Worm (Caenorhabditis elegans) whole organism, late embryonic: Measurements from ENCODE around the gene hda-5.

Experiments
- C08G9.2 ChIP-seq: sonication (generic microtip); optimal IDR thresholded peaks from 2 replicates; lab custom pipeline; 2016; ENCODE audit warnings: mild to moderate bottlenecking, missing genetic modification characterization, moderate library complexity, missing compliant biosample characterization
- ceh-9 ChIP-seq: sonication (generic microtip); optimal IDR thresholded peaks from 2 replicates; lab custom pipeline; 2016; ENCODE audit warnings: mild to moderate bottlenecking, missing genetic modification characterization, inconsistent platforms, missing compliant biosample characterization
- dve-1 ChIP-seq: sonication (generic microtip); optimal IDR thresholded peaks from 2 replicates; lab custom pipeline; 2017; ENCODE audit warnings: antibody characterized with exemption, mild to moderate bottlenecking, missing genetic modification characterization, missing compliant biosample characterization
- fkh-10 ChIP-seq: fragments of 150-350 bp; optimal IDR thresholded peaks from 2 replicates; lab custom pipeline; 2014; ENCODE audit warnings: missing biosample characterization, missing genetic modification reagents, missing genetic modification characterization
- hlh-30 ChIP-seq: sonication (generic microtip); optimal IDR thresholded peaks from 2 replicates; lab custom pipeline; 2017; ENCODE audit warnings: antibody characterized with exemption, missing genetic modification characterization, missing compliant biosample characterization; ENCODE audit not compliant: insufficient read depth
- nfya-1 ChIP-seq: sonication (generic microtip); optimal IDR thresholded peaks from 2 replicates; lab custom pipeline; 2017; ENCODE audit warnings: missing genetic modification characterization, mild to moderate bottlenecking, missing compliant biosample characterization, antibody characterized with exemption, moderate library complexity
- pros-1 ChIP-seq: fragments of 150-350 bp; optimal IDR thresholded peaks from 2 replicates; lab custom pipeline; 2014; ENCODE audit warnings: missing biosample characterization, missing genetic modification reagents, missing genetic modification characterization
- syd-9 ChIP-seq: sonication (generic microtip); optimal IDR thresholded peaks from 2 replicates; lab custom pipeline; 2016; ENCODE audit warnings: mild to moderate bottlenecking, missing genetic modification characterization, moderate library complexity, missing compliant biosample characterization
- tbx-7 ChIP-seq: sonication (generic microtip); optimal IDR thresholded peaks from 2 replicates; lab custom pipeline; 2016; ENCODE audit warnings: missing genotype, missing genetic modification characterization, missing compliant biosample characterization
- ztf-16 ChIP-seq: sonication (generic microtip); optimal IDR thresholded peaks from 2 replicates; lab custom pipeline; 2017; ENCODE audit warnings: missing genetic modification characterization, missing compliant biosample characterization

DNA sequence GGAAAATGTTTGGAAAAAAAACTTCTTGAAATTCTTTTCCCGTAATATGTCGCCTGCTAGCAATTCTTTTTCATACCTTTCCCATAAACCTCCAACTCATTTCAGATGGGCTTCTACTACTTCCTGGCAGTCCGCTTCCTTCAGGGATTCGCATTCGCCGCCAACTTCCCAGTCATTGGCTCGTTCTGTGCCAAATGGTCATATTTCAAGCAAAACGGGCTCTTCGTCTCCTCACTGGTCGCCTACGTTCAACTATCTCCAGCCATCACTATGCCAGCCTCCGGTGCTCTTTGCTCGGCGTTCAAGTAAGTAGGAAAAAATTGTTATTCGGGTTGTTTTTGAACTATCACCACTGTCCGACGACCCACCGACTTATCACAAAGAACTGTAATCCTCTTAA, 45.2 kb downstream of the hda-5 start:
- TF ChIP-seq syd-9 (no peak), nfya-1 (tag; lab: Kevin White, UChicago) (no peak), dve-1 (tag; lab: Kevin White, UChicago) (no peak), ceh-9 (tag; lab: Kevin White, UChicago) (no peak), hlh-30 (tag; lab: Kevin White, UChicago) (no peak), pros-1 (tag; lab: Kevin White, UChicago) (no peak), C08G9.2 (no peak), ztf-16 (tag; lab: Kevin White, UChicago) (no peak), fkh-10 (no peak), tbx-7 (no peak)
